Worm (Caenorhabditis elegans) whole organism, L4 larva: ENCODE measurements around the gene F10D7.5.

Source experiments
- F37D6.2 ChIP-seq: sonication (generic microtip); optimal IDR thresholded peaks from 2 replicates; lab custom pipeline; 2016; ENCODE audit warnings: mild to moderate bottlenecking, missing genetic modification characterization, missing compliant biosample characterization
- F49E8.2 ChIP-seq: sonication (generic microtip); optimal IDR thresholded peaks from 2 replicates; lab custom pipeline; 2016; ENCODE audit warnings: missing compliant biosample characterization, mild to moderate bottlenecking, missing genetic modification characterization, borderline replicate concordance
- Y75B8A.6 ChIP-seq: fragments of 200-800 bp; sonication (Bioruptor generic); IDR thresholded peaks from 2 replicates; pipeline ENCODE4 v1.3.6; 2022; ENCODE audit warnings: missing genetic modification reagents, missing genetic modification characterization, missing compliant biosample characterization
- ZK337.2 ChIP-seq: fragments of 200-800 bp; sonication (Bioruptor generic); IDR thresholded peaks from 2 replicates; pipeline ENCODE4 v1.3.6; 2022; ENCODE audit warnings: missing genetic modification reagents, missing genetic modification characterization, missing compliant biosample characterization
- aha-1 ChIP-seq: fragments of 150-350 bp; peaks from one replicate; lab custom pipeline; 2014; ENCODE audit warnings: missing biosample characterization, missing genetic modification characterization
- aly-2 ChIP-seq: sonication (generic microtip); optimal IDR thresholded peaks from 2 replicates; lab custom pipeline; 2018; ENCODE audit warnings: missing biosample characterization, missing genetic modification characterization
- ceh-44 ChIP-seq: fragments of 200-800 bp; sonication (Bioruptor generic); IDR thresholded peaks from 2 replicates; pipeline ENCODE4 v1.3.6; 2022; ENCODE audit warnings: missing genetic modification reagents, missing genetic modification characterization, missing compliant biosample characterization
- ces-1 ChIP-seq: fragments of 150-350 bp; sonication (generic microtip); optimal IDR thresholded peaks from 4 replicates; lab custom pipeline; 2014; ENCODE audit warnings: missing biosample characterization, missing genetic modification reagents, missing genetic modification characterization
- ctbp-1 ChIP-seq: fragments of 200-800 bp; sonication (Bioruptor generic); IDR thresholded peaks from 2 replicates; pipeline ENCODE4 v1.3.6; 2022; ENCODE audit warnings: missing genetic modification reagents, missing genetic modification characterization, missing compliant biosample characterization
- daf-19 ChIP-seq: fragments of 200-800 bp; sonication (Bioruptor generic); conservative IDR thresholded peaks from 2 replicates; pipeline ENCODE4 v1.3.6; 2022; ENCODE audit warnings: missing genetic modification characterization, missing compliant biosample characterization
- dmd-8 ChIP-seq: fragments of 200-800 bp; sonication (Bioruptor generic); IDR thresholded peaks from 2 replicates; pipeline ENCODE4 v1.3.6; 2022; ENCODE audit warnings: missing genetic modification characterization, missing compliant biosample characterization
- dpl-1 ChIP-seq: fragments of 150-350 bp; optimal IDR thresholded peaks from 2 replicates; lab custom pipeline; 2014; ENCODE audit warnings: missing biosample characterization, missing genetic modification reagents, missing genetic modification characterization
- dve-1 ChIP-seq: sonication (generic microtip); optimal IDR thresholded peaks from 2 replicates; lab custom pipeline; 2017; ENCODE audit warnings: antibody characterized with exemption, mild to moderate bottlenecking, missing genetic modification characterization, missing compliant biosample characterization; ENCODE audit not compliant: insufficient read depth
- egl-27 ChIP-seq: sonication (generic microtip); optimal IDR thresholded peaks from 3 replicates; lab custom pipeline; 2017; ENCODE audit warnings: missing biosample characterization, missing genetic modification reagents, missing genetic modification characterization
- hif-1 ChIP-seq, 2 experiments: sonication (generic microtip); optimal IDR thresholded peaks; 2 replicates each; lab custom pipeline; 2016 to 2017; ENCODE audit warnings: missing compliant biosample characterization in 2 of 2, missing genetic modification characterization in 2 of 2, missing genetic modification reagents in 2 of 2, missing genotype in 2 of 2, mild to moderate bottlenecking in 1 of 2
- hmg-1.1 ChIP-seq: fragments of 200-800 bp; sonication (Bioruptor generic); IDR thresholded peaks from 2 replicates; pipeline ENCODE4 v1.3.6; 2022; ENCODE audit warnings: missing genetic modification reagents, missing genetic modification characterization, missing compliant biosample characterization
- lin-1 ChIP-seq: fragments of 200-800 bp; sonication (Bioruptor generic); IDR thresholded peaks from 2 replicates; pipeline ENCODE4 v1.3.6; 2022; ENCODE audit warnings: missing genetic modification reagents, missing genetic modification characterization, missing compliant biosample characterization
- lin-39 ChIP-seq: fragments of 150-350 bp; optimal IDR thresholded peaks from 2 replicates; lab custom pipeline; 2014; ENCODE audit warnings: missing biosample characterization, missing genetic modification reagents, missing genetic modification characterization
- mdt-29 ChIP-seq: fragments of 200-800 bp; sonication (Bioruptor generic); IDR thresholded peaks from 2 replicates; pipeline ENCODE4 v1.3.6; 2022; ENCODE audit warnings: missing genetic modification reagents, missing genetic modification characterization, missing compliant biosample characterization
- mep-1 ChIP-seq: fragments of 150-350 bp; sonication (generic microtip); optimal IDR thresholded peaks from 3 replicates; lab custom pipeline; 2014; ENCODE audit warnings: missing biosample characterization, missing genetic modification characterization
- mes-2 ChIP-seq: sonication (generic microtip); optimal IDR thresholded peaks from 2 replicates; lab custom pipeline; 2016; ENCODE audit warnings: missing genotype, mild to moderate bottlenecking, missing genetic modification characterization, missing compliant biosample characterization; ENCODE audit not compliant: poor library complexity, severe bottlenecking
- mxl-2 ChIP-seq: fragments of 200-800 bp; sonication (Bioruptor generic); conservative IDR thresholded peaks from 2 replicates; pipeline ENCODE4 v1.3.6; 2022; ENCODE audit warnings: missing genetic modification reagents, missing genetic modification characterization, missing compliant biosample characterization
- mxl-3 ChIP-seq: fragments of 200-800 bp; sonication (Bioruptor generic); optimal IDR thresholded peaks from 2 replicates; lab custom pipeline; 2018; ENCODE audit warnings: mild to moderate bottlenecking, missing genetic modification characterization, missing compliant biosample characterization
- nhr-102 ChIP-seq: sonication (generic microtip); optimal IDR thresholded peaks from 2 replicates; lab custom pipeline; 2016; ENCODE audit warnings: mild to moderate bottlenecking, missing genetic modification characterization, moderate library complexity, missing compliant biosample characterization
- nhr-111 ChIP-seq: fragments of 200-800 bp; sonication (Bioruptor generic); optimal IDR thresholded peaks from 2 replicates; lab custom pipeline; 2018; ENCODE audit warnings: mild to moderate bottlenecking, missing genetic modification characterization, missing compliant biosample characterization
- nhr-237 ChIP-seq: sonication (generic microtip); optimal IDR thresholded peaks from 2 replicates; lab custom pipeline; 2017; ENCODE audit warnings: missing biosample characterization, missing genetic modification characterization
- nhr-25 ChIP-seq: sonication (generic microtip); optimal IDR thresholded peaks from 2 replicates; lab custom pipeline; 2017; ENCODE audit warnings: missing genetic modification characterization, mild to moderate bottlenecking, missing compliant biosample characterization, antibody characterized with exemption, moderate library complexity, borderline replicate concordance; ENCODE audit not compliant: insufficient read depth
- nhr-76 ChIP-seq: fragments of 150-350 bp; optimal IDR thresholded peaks from 2 replicates; lab custom pipeline; 2014; ENCODE audit warnings: missing biosample characterization, missing genetic modification characterization
- php-3 ChIP-seq: fragments of 200-800 bp; sonication (Bioruptor generic); IDR thresholded peaks from 2 replicates; pipeline ENCODE4 v1.3.6; 2022; ENCODE audit warnings: missing genetic modification reagents, missing genetic modification characterization, missing compliant biosample characterization
- set-16 ChIP-seq: fragments of 200-800 bp; sonication (Bioruptor generic); IDR thresholded peaks from 2 replicates; pipeline ENCODE4 v1.3.6; 2022; ENCODE audit warnings: missing genetic modification reagents, missing genetic modification characterization, missing compliant biosample characterization
- snpc-4 ChIP-seq: fragments of 150-350 bp; optimal IDR thresholded peaks from 2 replicates; lab custom pipeline; 2014; ENCODE audit warnings: missing biosample characterization, missing genetic modification characterization
- unc-130 ChIP-seq: sonication (generic microtip); optimal IDR thresholded peaks from 2 replicates; lab custom pipeline; 2016; ENCODE audit warnings: missing genetic modification reagents, missing genetic modification characterization, missing compliant biosample characterization
- unc-39 ChIP-seq: sonication (generic microtip); optimal IDR thresholded peaks from 2 replicates; lab custom pipeline; 2017; ENCODE audit warnings: missing biosample characterization, missing genetic modification characterization
- unc-62 ChIP-seq, 3 experiments: fragments of 150-350 bp in 1 of 3; sonication (generic microtip); optimal IDR thresholded peaks in 2 of 3; peaks in 1 of 3; 1 replicate in 1 of 3; 2 replicates in 2 of 3; lab custom pipeline; 2014 to 2017; ENCODE audit warnings: missing biosample characterization in 3 of 3, missing genetic modification characterization in 3 of 3, missing genetic modification reagents in 3 of 3, missing genotype in 1 of 3
- zag-1 ChIP-seq: fragments of 150-350 bp; optimal IDR thresholded peaks from 2 replicates; lab custom pipeline; 2014; ENCODE audit warnings: missing biosample characterization, missing genetic modification characterization
- zfp-2 ChIP-seq: sonication (generic microtip); optimal IDR thresholded peaks from 2 replicates; lab custom pipeline; 2016; ENCODE audit warnings: mild to moderate bottlenecking, missing genetic modification characterization, missing compliant biosample characterization
- ztf-11 ChIP-seq: fragments of 150-350 bp; optimal IDR thresholded peaks from 2 replicates; lab custom pipeline; 2014; ENCODE audit warnings: missing biosample characterization, missing genetic modification characterization

F10D7.5 gene

DNA sequence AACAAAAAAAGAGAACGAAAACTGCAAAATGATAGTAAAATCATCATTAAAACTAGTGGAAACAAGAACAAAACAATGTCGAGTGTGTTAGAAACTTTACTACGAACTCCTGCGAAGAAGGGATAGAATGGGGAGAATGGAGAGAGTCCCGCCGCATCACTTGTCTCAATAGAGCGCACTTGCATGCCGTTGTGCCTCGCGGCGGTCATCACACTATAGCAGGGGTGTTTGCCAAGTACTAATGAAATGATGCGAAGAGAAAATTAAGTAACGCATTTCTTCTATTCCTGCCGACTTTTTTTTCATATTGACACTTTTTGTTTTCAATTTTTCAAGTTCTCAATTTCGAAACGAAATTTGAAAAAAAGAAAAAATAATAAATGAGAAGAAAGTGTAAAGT is 767 bp upstream of the F10D7.5 start (continued):
- TF ChIP-seq snpc-4 (tag; lab: Kevin White, UChicago): no peak
- TF ChIP-seq ctbp-1 (GFP tag; lab: Robert Waterston, UW): no peak
- no peak for TF ChIP-seq php-3 (GFP tag; lab: Robert Waterston, UW)
- no peak for TF ChIP-seq nhr-111
- TF ChIP-seq nhr-237: no peak
- no peak for TF ChIP-seq F49E8.2 (tag; lab: Kevin White, UChicago)
- peak; percentile 66 for TF ChIP-seq mxl-3 (GFP tag; lab: Kevin White, UChicago)
- TF ChIP-seq egl-27 (tag; lab: Kevin White, UChicago): no peak
- no peak for TF ChIP-seq set-16 (GFP tag; lab: Robert Waterston, UW)
- TF ChIP-seq zag-1 (tag; lab: Kevin White, UChicago): no peak
- TF ChIP-seq F37D6.2 (tag; lab: Kevin White, UChicago): no peak
- TF ChIP-seq hmg-1.1 (GFP tag; lab: Robert Waterston, UW): peak; percentile 80
- TF ChIP-seq ZK337.2: no peak
- no peak for TF ChIP-seq nhr-102 (tag; lab: Kevin White, UChicago)
- TF ChIP-seq mxl-2 (GFP tag; lab: Robert Waterston, UW): no peak
- TF ChIP-seq mep-1 (tag; lab: Kevin White, UChicago): peak; percentile 88
- TF ChIP-seq hif-1 (tag; optimal IDR thresholded peaks at IDR 0.05; lab: Kevin White, UChicago): peak in 1 of 2 experiments; percentile 39
- no peak for TF ChIP-seq unc-39
- peak in 1 of 2 experiments; percentile 76 for TF ChIP-seq unc-62 (GFP tag; optimal IDR thresholded peaks at IDR 0.05 in 1 of 2; lab: Kevin White, UChicago)
- no peak for TF ChIP-seq unc-62 (tag; optimal IDR thresholded peaks at IDR 0.05; lab: Kevin White, UChicago)
- TF ChIP-seq ces-1 (GFP tag; lab: Kevin White, UChicago): no peak
- TF ChIP-seq nhr-76 (tag; lab: Kevin White, UChicago): no peak
- peak; percentile 81 for TF ChIP-seq mes-2 (tag; lab: Kevin White, UChicago)
- TF ChIP-seq daf-19 (GFP tag; lab: Robert Waterston, UW): no peak
- peak; percentile 40 for TF ChIP-seq nhr-25 (tag; lab: Kevin White, UChicago)
- TF ChIP-seq Y75B8A.6 (GFP tag; lab: Robert Waterston, UW): no peak
- TF ChIP-seq zfp-2 (tag; lab: Kevin White, UChicago): no peak
- no peak for TF ChIP-seq dmd-8 (GFP tag; lab: Robert Waterston, UW)

DNA sequence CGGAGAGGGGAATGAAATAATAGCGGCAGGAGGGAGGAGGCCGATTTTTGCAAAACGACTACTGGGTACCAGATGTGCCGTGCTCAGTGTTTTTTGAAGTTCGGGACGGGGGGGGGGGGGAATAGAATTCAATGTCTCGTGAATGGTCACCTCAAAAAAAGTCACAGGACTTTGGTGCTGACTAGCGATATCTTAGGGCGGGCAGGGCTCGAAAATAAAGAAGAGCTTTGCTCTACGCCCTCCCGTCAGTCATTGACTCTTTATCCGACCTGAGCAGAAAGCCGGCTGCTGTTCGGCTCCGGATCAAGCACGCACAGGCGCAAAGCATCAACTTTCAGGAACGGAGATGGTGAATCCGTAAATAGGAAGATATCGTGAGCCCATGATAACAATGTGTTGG is 884 bp downstream of the F10D7.5 start:
- TF ChIP-seq set-16 (GFP tag; lab: Robert Waterston, UW) (peak; percentile 43), Y75B8A.6 (GFP tag; lab: Robert Waterston, UW) (no peak), ztf-11 (tag; lab: Kevin White, UChicago) (no peak), F49E8.2 (tag; lab: Kevin White, UChicago) (no peak), dve-1 (tag; lab: Kevin White, UChicago) (no peak), lin-1 (GFP tag; lab: Robert Waterston, UW) (no peak), aly-2 (tag; lab: Kevin White, UChicago) (no peak), mdt-29 (no peak), aha-1 (tag; lab: Kevin White, UChicago) (no peak), lin-39 (tag; lab: Kevin White, UChicago) (no peak), unc-130 (GFP tag; lab: Kevin White, UChicago) (no peak), ceh-44 (GFP tag; lab: Robert Waterston, UW) (no peak), unc-62 (GFP tag; optimal IDR thresholded peaks at IDR 0.05 in 1 of 2; lab: Kevin White, UChicago) (peak in 1 of 2 experiments; percentile 96), unc-62 (tag; optimal IDR thresholded peaks at IDR 0.05; lab: Kevin White, UChicago) (no peak), dpl-1 (no peak), zag-1 (tag; lab: Kevin White, UChicago) (no peak)
